Fruit fly (Drosophila melanogaster): ENCODE results near the gene Stam.

Gene Stam

dm6 chr2L:10858064-10859047 is at the start of gene Stam, which contains the start of gene aurB:
Stam (plus strand) TSS chr2L:10858536.
aurB (minus strand) TSS chr2L:10858094.
- TF ChIP-seq Myc (optimal IDR thresholded peaks at IDR 0.05): no peak
- no peak for TF ChIP-seq psq (optimal IDR thresholded peaks at IDR 0.05)
- TF ChIP-seq ttk (optimal IDR thresholded peaks at IDR 0.05): no peak
- TF ChIP-seq h (optimal IDR thresholded peaks at IDR 0.05): no peak
- TF ChIP-seq Sin3A (optimal IDR thresholded peaks at IDR 0.05): no peak
- no peak for TF ChIP-seq insv (optimal IDR thresholded peaks at IDR 0.05)

dm6 chr2L:10818807-10819206 is 39.5 kb upstream of the Stam start, which contains the start of gene CG6508:
CG6508 (plus strand) TSS chr2L:10819107.
- no peak for TF ChIP-seq h (optimal IDR thresholded peaks at IDR 0.05)
- no peak for TF ChIP-seq psq (optimal IDR thresholded peaks at IDR 0.05)
- TF ChIP-seq Sin3A (optimal IDR thresholded peaks at IDR 0.05): no peak
- no peak for TF ChIP-seq insv (optimal IDR thresholded peaks at IDR 0.05)
- TF ChIP-seq Myc (optimal IDR thresholded peaks at IDR 0.05): no peak
- no peak for TF ChIP-seq ttk (optimal IDR thresholded peaks at IDR 0.05)

- TF ChIP-seq Sin3A (optimal IDR thresholded peaks at IDR 0.05): no peak
- no peak for TF ChIP-seq psq (optimal IDR thresholded peaks at IDR 0.05)
- TF ChIP-seq Myc (optimal IDR thresholded peaks at IDR 0.05): no peak
- no peak for TF ChIP-seq ttk (optimal IDR thresholded peaks at IDR 0.05)
- no peak for TF ChIP-seq h (optimal IDR thresholded peaks at IDR 0.05)
- no peak for TF ChIP-seq insv (optimal IDR thresholded peaks at IDR 0.05)
These were observed 37.9 kb upstream of the Stam start, which contains the start of gene CG17134 for dm6 chr2L:10820405-10820804. CG17134 (plus strand) TSS chr2L:10820705.

dm6 chr2L:10822620-10823019 is 35.7 kb upstream of the Stam start:
- no peak for TF ChIP-seq insv (optimal IDR thresholded peaks at IDR 0.05)
- no peak for TF ChIP-seq Myc (optimal IDR thresholded peaks at IDR 0.05)
- TF ChIP-seq ttk (optimal IDR thresholded peaks at IDR 0.05): no peak
- no peak for TF ChIP-seq h (optimal IDR thresholded peaks at IDR 0.05)
- TF ChIP-seq Sin3A (optimal IDR thresholded peaks at IDR 0.05): no peak
- no peak for TF ChIP-seq psq (optimal IDR thresholded peaks at IDR 0.05)

- TF ChIP-seq h (optimal IDR thresholded peaks at IDR 0.05) (no peak), psq (optimal IDR thresholded peaks at IDR 0.05) (no peak), ttk (optimal IDR thresholded peaks at IDR 0.05) (no peak), Sin3A (optimal IDR thresholded peaks at IDR 0.05) (no peak), insv (optimal IDR thresholded peaks at IDR 0.05) (no peak), Myc (optimal IDR thresholded peaks at IDR 0.05) (no peak)
These were observed 26.7 kb upstream of the Stam start for dm6 chr2L:10831590-10831989.

dm6 chr2L:10837491-10837890 is 20.8 kb upstream of the Stam start, which contains the start of gene Nos:
Nos (minus strand) TSS chr2L:10837511.
- TF ChIP-seq psq (optimal IDR thresholded peaks at IDR 0.05): no peak
- TF ChIP-seq h (optimal IDR thresholded peaks at IDR 0.05): no peak
- no peak for TF ChIP-seq ttk (optimal IDR thresholded peaks at IDR 0.05)
- TF ChIP-seq Sin3A (optimal IDR thresholded peaks at IDR 0.05): no peak
- no peak for TF ChIP-seq insv (optimal IDR thresholded peaks at IDR 0.05)
- TF ChIP-seq Myc (optimal IDR thresholded peaks at IDR 0.05): no peak

- no peak for TF ChIP-seq h (optimal IDR thresholded peaks at IDR 0.05)
- no peak for TF ChIP-seq Sin3A (optimal IDR thresholded peaks at IDR 0.05)
- TF ChIP-seq ttk (optimal IDR thresholded peaks at IDR 0.05): no peak
- TF ChIP-seq Myc (optimal IDR thresholded peaks at IDR 0.05): no peak
- no peak for TF ChIP-seq insv (optimal IDR thresholded peaks at IDR 0.05)
- no peak for TF ChIP-seq psq (optimal IDR thresholded peaks at IDR 0.05)
These were observed 16.7 kb upstream of the Stam start for dm6 chr2L:10841619-10842018.

- TF ChIP-seq ttk (optimal IDR thresholded peaks at IDR 0.05): no peak
These were observed 16.0 kb upstream of the Stam start, which contains the start of gene CG6700 for dm6 chr2L:10842326-10842725. CG6700 (minus strand) TSS chr2L:10842597.

dm6 chr2L:10845564-10845963 is 12.8 kb upstream of the Stam start, which contains the start of the genes CG17139 and CG17140:
CG17139 (minus strand) TSS chr2L:10845664.
CG17140 (minus strand) TSS chr2L:10845664.
- TF ChIP-seq Myc (optimal IDR thresholded peaks at IDR 0.05): no peak

- no peak for TF ChIP-seq h (optimal IDR thresholded peaks at IDR 0.05)
These were observed 11.4 kb upstream of the Stam start, which contains the start of gene Porin2 for dm6 chr2L:10846944-10847343. Porin2 (minus strand) TSS chr2L:10847044.

- TF ChIP-seq insv (optimal IDR thresholded peaks at IDR 0.05): no peak
- no peak for TF ChIP-seq ttk (optimal IDR thresholded peaks at IDR 0.05)
- TF ChIP-seq Sin3A (optimal IDR thresholded peaks at IDR 0.05): no peak
- TF ChIP-seq h (optimal IDR thresholded peaks at IDR 0.05): no peak
- no peak for TF ChIP-seq Myc (optimal IDR thresholded peaks at IDR 0.05)
- TF ChIP-seq psq (optimal IDR thresholded peaks at IDR 0.05): no peak
These were observed 8.7 kb upstream of the Stam start, which contains the start of gene SmydA-3 for dm6 chr2L:10849511-10850191. SmydA-3 (plus strand) TSS chr2L:10850141.

dm6 chr2L:10850320-10850990 is 7.9 kb upstream of the Stam start, which contains the start of gene porin:
porin (minus strand) TSS chr2L:10850848.
- TF ChIP-seq Sin3A (optimal IDR thresholded peaks at IDR 0.05): no peak
- TF ChIP-seq h (optimal IDR thresholded peaks at IDR 0.05): no peak
- no peak for TF ChIP-seq psq (optimal IDR thresholded peaks at IDR 0.05)
- TF ChIP-seq ttk (optimal IDR thresholded peaks at IDR 0.05): no peak
- no peak for TF ChIP-seq Myc (optimal IDR thresholded peaks at IDR 0.05)
- no peak for TF ChIP-seq insv (optimal IDR thresholded peaks at IDR 0.05)

Measured in Kc167 (cell line).